Fruit fly (Drosophila melanogaster) ovary, adult (tissue): ENCODE data around the gene cni.
A peak's percentile ranks its signal among the peaks of the same experiment; 100 is the strongest.

Experiments used
- CG17801 ChIP-seq: fragments of 200-800 bp; optimal IDR thresholded peaks from 2 replicates; lab custom pipeline; 2019; ENCODE audit warnings: missing biosample characterization, mild to moderate bottlenecking, missing genetic modification characterization, moderate library complexity; ENCODE audit not compliant: partially characterized antibody

The cni gene

dm6 chr2L:16310648-16311047 is at the start of gene cni, which contains the start of gene fzy:
Gene cni, minus strand, starts transcription at chr2L:16310726.
Gene fzy, plus strand, starts transcription at chr2L:16310956.
- peak; percentile 23 for TF ChIP-seq CG17801 (GFP tag; lab: Kevin White, UChicago)

dm6 chr2L:16357865-16358264 is 47.3 kb upstream of the cni start:
- no peak for TF ChIP-seq CG17801 (GFP tag; lab: Kevin White, UChicago)

- TF ChIP-seq CG17801 (GFP tag; lab: Kevin White, UChicago): peak; percentile 9
Measured at dm6 chr2L:16356249-16357025, 45.9 kb upstream of the cni start, which contains the start of gene CaBP1. Gene CaBP1, minus strand, starts transcription at chr2L:16356735.

dm6 chr2L:16353765-16354164 is 43.2 kb upstream of the cni start:
- TF ChIP-seq CG17801 (GFP tag; lab: Kevin White, UChicago): no peak

dm6 chr2L:16352585-16353580 is 42.4 kb upstream of the cni start, which contains the start of the genes Hyls1, chif and CG4455:
Gene Hyls1, minus strand, starts transcription at chr2L:16352628.
Gene chif, minus strand, starts transcription at chr2L:16352628.
Gene CG4455, plus strand, starts transcription at chr2L:16352934.
- peak; percentile 22 for TF ChIP-seq CG17801 (GFP tag; lab: Kevin White, UChicago)

- peak; percentile 5 for TF ChIP-seq CG17801 (GFP tag; lab: Kevin White, UChicago)
Measured at dm6 chr2L:16351805-16352584, 41.5 kb upstream of the cni start.

- TF ChIP-seq CG17801 (GFP tag; lab: Kevin White, UChicago): peak; percentile 98
Measured at dm6 chr2L:16350742-16351568, 40.4 kb upstream of the cni start.

dm6 chr2L:16350160-16350633 is 39.7 kb upstream of the cni start:
- TF ChIP-seq CG17801 (GFP tag; lab: Kevin White, UChicago): peak; percentile 79

dm6 chr2L:16342224-16342623 is 31.7 kb upstream of the cni start, which contains the start of gene CG44405:
Gene CG44405, minus strand, starts transcription at chr2L:16342324.
- no peak for TF ChIP-seq CG17801 (GFP tag; lab: Kevin White, UChicago)

dm6 chr2L:16340268-16340667 is 29.7 kb upstream of the cni start, which contains the start of gene CG42266:
Gene CG42266, minus strand, starts transcription at chr2L:16340368.
- no peak for TF ChIP-seq CG17801 (GFP tag; lab: Kevin White, UChicago)

dm6 chr2L:16337785-16338184 is 27.3 kb upstream of the cni start, which contains the start of gene CG31817:
Gene CG31817, minus strand, starts transcription at chr2L:16337885.
- TF ChIP-seq CG17801 (GFP tag; lab: Kevin White, UChicago): no peak

dm6 chr2L:16329625-16330024 is 19.1 kb upstream of the cni start, which contains the start of gene CG4440:
Gene CG4440, plus strand, starts transcription at chr2L:16329925.
- no peak for TF ChIP-seq CG17801 (GFP tag; lab: Kevin White, UChicago)

- peak; percentile 23 for TF ChIP-seq CG17801 (GFP tag; lab: Kevin White, UChicago)
Measured at dm6 chr2L:16329102-16329520, 18.6 kb upstream of the cni start, which contains the start of gene mRpL4. Gene mRpL4, minus strand, starts transcription at chr2L:16329132.
